Worm (Caenorhabditis elegans) whole organism, L3 larva: ENCODE measurements around the gene D2045.5.

ENCODE experiments used
- R02D3.7 ChIP-seq: fragments of 150-350 bp; optimal IDR thresholded peaks from 2 replicates; lab custom pipeline; 2014; ENCODE audit warnings: missing biosample characterization, missing genetic modification characterization
- ZK546.5 ChIP-seq: sonication (generic microtip); optimal IDR thresholded peaks from 2 replicates; lab custom pipeline; 2017; ENCODE audit warnings: missing biosample characterization, missing genetic modification characterization
- aly-2 ChIP-seq: fragments of 150-350 bp; optimal IDR thresholded peaks from 2 replicates; lab custom pipeline; 2014; ENCODE audit warnings: missing biosample characterization, missing genetic modification characterization
- ama-1 ChIP-seq: fragments of 150-350 bp; optimal IDR thresholded peaks from 2 replicates; lab custom pipeline; 2018
- ceh-16 ChIP-seq: sonication (generic microtip); optimal IDR thresholded peaks from 2 replicates; lab custom pipeline; 2017; ENCODE audit warnings: missing biosample characterization, missing genetic modification characterization
- ceh-28 ChIP-seq: fragments of 150-350 bp; optimal IDR thresholded peaks from 2 replicates; lab custom pipeline; 2014; ENCODE audit warnings: missing biosample characterization, missing genetic modification reagents, missing genetic modification characterization
- ceh-82 ChIP-seq: fragments of 150-350 bp; optimal IDR thresholded peaks from 2 replicates; lab custom pipeline; 2014; ENCODE audit warnings: missing biosample characterization, missing genetic modification characterization
- ceh-9 ChIP-seq: sonication (generic microtip); optimal IDR thresholded peaks from 2 replicates; lab custom pipeline; 2018; ENCODE audit warnings: missing biosample characterization, missing genetic modification characterization
- daf-12 ChIP-seq: fragments of 150-350 bp; optimal IDR thresholded peaks from 2 replicates; lab custom pipeline; 2014; ENCODE audit warnings: missing biosample characterization, missing genetic modification reagents, missing genetic modification characterization
- egl-5 ChIP-seq: fragments of 150-350 bp; optimal IDR thresholded peaks from 2 replicates; lab custom pipeline; 2017; ENCODE audit warnings: missing biosample characterization, missing genetic modification reagents, missing genetic modification characterization, inconsistent platforms
- elt-1 ChIP-seq: fragments of 150-350 bp; optimal IDR thresholded peaks from 2 replicates; lab custom pipeline; 2014; ENCODE audit warnings: missing biosample characterization, missing genetic modification characterization
- elt-2 ChIP-seq: sonication (generic microtip); optimal IDR thresholded peaks from 2 replicates; lab custom pipeline; 2016; ENCODE audit warnings: missing genetic modification reagents, mild to moderate bottlenecking, missing genetic modification characterization, missing compliant biosample characterization
- fkh-10 ChIP-seq: sonication (generic microtip); optimal IDR thresholded peaks from 2 replicates; lab custom pipeline; 2017; ENCODE audit warnings: missing biosample characterization, missing genetic modification reagents, missing genetic modification characterization
- fkh-2 ChIP-seq: fragments of 150-350 bp; optimal IDR thresholded peaks from 2 replicates; lab custom pipeline; 2014; ENCODE audit warnings: missing biosample characterization, missing genetic modification reagents, missing genetic modification characterization
- fos-1 ChIP-seq: fragments of 150-350 bp; optimal IDR thresholded peaks from 2 replicates; lab custom pipeline; 2014; ENCODE audit warnings: missing biosample characterization, missing genetic modification characterization
- hmg-11 ChIP-seq: sonication (generic microtip); optimal IDR thresholded peaks from 2 replicates; lab custom pipeline; 2016; ENCODE audit warnings: missing genetic modification characterization, missing compliant biosample characterization
- jun-1 ChIP-seq: fragments of 150-350 bp; optimal IDR thresholded peaks from 2 replicates; lab custom pipeline; 2014; ENCODE audit warnings: missing biosample characterization, missing genetic modification reagents, missing genetic modification characterization
- lin-15B ChIP-seq: fragments of 150-350 bp; optimal IDR thresholded peaks from 2 replicates; lab custom pipeline; 2014; ENCODE audit warnings: missing biosample characterization, missing genetic modification characterization
- lin-39 ChIP-seq: fragments of 150-350 bp; optimal IDR thresholded peaks from 2 replicates; lab custom pipeline; 2018; ENCODE audit warnings: missing biosample characterization, missing genetic modification reagents, missing genetic modification characterization
- lsy-12 ChIP-seq: sonication (generic microtip); optimal IDR thresholded peaks from 2 replicates; lab custom pipeline; 2016; ENCODE audit warnings: mild to moderate bottlenecking, missing genetic modification characterization, missing compliant biosample characterization
- mdl-1 ChIP-seq: fragments of 150-350 bp; optimal IDR thresholded peaks from 2 replicates; lab custom pipeline; 2014; ENCODE audit warnings: missing biosample characterization, missing genetic modification characterization
- nfya-1 ChIP-seq: sonication (generic microtip); optimal IDR thresholded peaks from 2 replicates; lab custom pipeline; 2017; ENCODE audit warnings: missing genetic modification characterization, mild to moderate bottlenecking, missing compliant biosample characterization, antibody characterized with exemption, moderate library complexity; ENCODE audit not compliant: insufficient read depth
- nhr-11 ChIP-seq: fragments of 150-350 bp; optimal IDR thresholded peaks from 2 replicates; lab custom pipeline; 2014; ENCODE audit warnings: missing biosample characterization, missing genetic modification characterization
- nhr-12 ChIP-seq: fragments of 150-350 bp; optimal IDR thresholded peaks from 2 replicates; lab custom pipeline; 2014; ENCODE audit warnings: missing biosample characterization, missing genetic modification characterization
- nhr-23 ChIP-seq: fragments of 150-350 bp; optimal IDR thresholded peaks from 2 replicates; lab custom pipeline; 2014; ENCODE audit warnings: missing biosample characterization, missing genetic modification reagents, missing genetic modification characterization
- nhr-237 ChIP-seq: fragments of 150-350 bp; optimal IDR thresholded peaks from 2 replicates; lab custom pipeline; 2014; ENCODE audit warnings: missing biosample characterization, missing genetic modification characterization
- nhr-28 ChIP-seq: fragments of 150-350 bp; optimal IDR thresholded peaks from 2 replicates; lab custom pipeline; 2014; ENCODE audit warnings: missing biosample characterization, missing genetic modification characterization
- nhr-67 ChIP-seq: fragments of 150-350 bp; optimal IDR thresholded peaks from 2 replicates; lab custom pipeline; 2014; ENCODE audit warnings: missing biosample characterization, missing genetic modification characterization
- nhr-76 ChIP-seq: fragments of 150-350 bp; sonication (generic microtip); optimal IDR thresholded peaks from 5 replicates; lab custom pipeline; 2014; ENCODE audit warnings: missing biosample characterization, missing genetic modification characterization
- nhr-77 ChIP-seq: fragments of 150-350 bp; optimal IDR thresholded peaks from 2 replicates; lab custom pipeline; 2014; ENCODE audit warnings: missing biosample characterization, missing genetic modification characterization
- pha-4 ChIP-seq: fragments of 150-350 bp; optimal IDR thresholded peaks from 2 replicates; lab custom pipeline; 2014; ENCODE audit warnings: missing biosample characterization, missing genetic modification reagents, missing genetic modification characterization
- pqm-1 ChIP-seq: fragments of 150-350 bp; optimal IDR thresholded peaks from 2 replicates; lab custom pipeline; 2017; ENCODE audit warnings: missing biosample characterization, missing genetic modification characterization, inconsistent platforms
- sea-2 ChIP-seq: fragments of 150-350 bp; sonication (generic microtip); optimal IDR thresholded peaks from 4 replicates; lab custom pipeline; 2014; ENCODE audit warnings: missing biosample characterization, missing genetic modification reagents, missing genetic modification characterization
- skn-1 ChIP-seq: fragments of 150-350 bp; optimal IDR thresholded peaks from 2 replicates; lab custom pipeline; 2014; ENCODE audit warnings: missing biosample characterization, missing genetic modification characterization
- unc-62 ChIP-seq: fragments of 150-350 bp; sonication (generic microtip); optimal IDR thresholded peaks from 4 replicates; lab custom pipeline; 2014; ENCODE audit warnings: missing biosample characterization, missing genetic modification reagents, missing genetic modification characterization
- zag-1 ChIP-seq: fragments of 150-350 bp; optimal IDR thresholded peaks from 2 replicates; lab custom pipeline; 2014; ENCODE audit warnings: missing biosample characterization, missing genetic modification characterization
- ztf-11 ChIP-seq: fragments of 150-350 bp; optimal IDR thresholded peaks from 2 replicates; lab custom pipeline; 2014; ENCODE audit warnings: missing biosample characterization, missing genetic modification characterization
- ztf-4 ChIP-seq: fragments of 150-350 bp; optimal IDR thresholded peaks from 2 replicates; lab custom pipeline; 2014; ENCODE audit warnings: missing biosample characterization, missing genetic modification characterization

The D2045.5 gene

DNA sequence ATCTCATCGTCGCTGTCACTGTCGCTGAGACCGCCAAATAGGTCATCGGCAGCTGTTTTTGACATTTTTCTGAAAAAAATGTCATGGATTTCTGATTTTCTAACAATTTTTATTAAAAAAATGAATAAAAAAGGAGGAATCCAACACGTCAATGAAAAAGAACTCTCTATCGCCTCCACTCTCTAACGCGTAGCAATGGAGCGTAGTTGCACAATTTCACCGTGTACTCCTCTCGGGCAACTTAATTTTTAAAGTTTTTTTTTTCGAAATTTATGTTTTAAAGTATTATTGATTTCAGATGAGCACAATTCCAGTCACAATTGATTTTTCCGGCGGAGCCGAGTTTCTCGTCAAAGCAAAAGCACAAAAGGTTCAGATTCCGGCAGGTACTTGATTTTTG, 35.8 kb upstream of the D2045.5 start, which contains the start of the genes taf-11.3 and urm-1 (continued):
- no peak for TF ChIP-seq mdl-1 (tag; lab: Kevin White, UChicago)

DNA sequence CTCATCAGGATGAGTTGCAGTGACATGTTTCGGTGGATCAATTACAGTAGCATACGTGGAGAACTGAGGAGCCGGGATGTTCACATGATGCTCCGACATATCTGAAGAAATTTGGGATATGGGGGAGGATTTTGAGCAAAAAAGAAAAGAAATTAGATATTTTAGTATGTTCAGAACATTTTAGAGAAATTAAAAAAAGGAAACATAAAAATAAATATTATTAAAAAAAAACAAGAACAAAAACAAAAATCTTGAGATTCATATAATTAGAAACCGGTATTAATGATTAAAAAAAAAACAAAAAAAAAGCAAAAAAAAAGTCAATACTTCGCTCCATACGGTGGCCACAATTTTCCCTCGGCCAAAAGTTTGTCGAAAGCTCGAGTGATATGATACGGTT, 34.3 kb upstream of the D2045.5 start, which contains the start of gene rab-33:
TSS of gene rab-33 (minus strand) at position 101 of the 400 bp plus-strand sequence.
- no peak for TF ChIP-seq nhr-12
- TF ChIP-seq nhr-76 (tag; lab: Kevin White, UChicago), result no peak
- TF ChIP-seq sea-2 (GFP tag; lab: Kevin White, UChicago), result no peak
- TF ChIP-seq fos-1, result no peak
- no peak for TF ChIP-seq ZK546.5 (tag; lab: Kevin White, UChicago)
- TF ChIP-seq fkh-2, result no peak
- no peak for TF ChIP-seq ama-1
- no peak for TF ChIP-seq aly-2 (tag; lab: Kevin White, UChicago)

DNA sequence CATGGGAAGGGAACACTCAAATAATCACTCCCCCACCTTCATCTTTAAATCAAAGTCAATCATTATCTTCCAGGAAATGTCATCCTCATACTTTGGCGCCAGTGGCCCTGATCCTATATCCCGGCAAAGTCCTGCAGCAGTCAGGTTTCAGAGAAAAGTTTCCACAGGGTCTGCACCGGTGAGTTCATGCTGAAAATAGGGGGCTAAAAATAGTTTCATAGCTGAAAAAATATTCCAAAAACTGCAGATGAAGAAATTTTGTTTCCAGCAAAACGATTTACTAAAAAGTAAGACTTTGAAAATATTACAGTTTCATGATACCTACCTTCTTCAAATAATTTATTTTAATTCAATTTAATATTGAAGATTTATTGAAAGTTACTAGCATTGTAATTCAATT, 18.6 kb upstream of the D2045.5 start, which contains the start of gene ptr-25:
TSS of gene ptr-25 (plus strand) at position 73 of the 400 bp plus-strand sequence.
- TF ChIP-seq ama-1 (no peak), daf-12 (tag; lab: Kevin White, UChicago) (no peak), fkh-10 (GFP tag; lab: Kevin White, UChicago) (no peak), ceh-28 (tag; lab: Kevin White, UChicago) (no peak), fos-1 (no peak), nfya-1 (no peak), lin-39 (tag; lab: Kevin White, UChicago) (no peak), fkh-2 (no peak), zag-1 (tag; lab: Kevin White, UChicago) (no peak), ZK546.5 (tag; lab: Kevin White, UChicago) (no peak), ceh-9 (tag; lab: Kevin White, UChicago) (no peak), egl-5 (tag; lab: Kevin White, UChicago) (no peak), ztf-11 (no peak), nhr-77 (tag; lab: Kevin White, UChicago) (no peak), unc-62 (no peak), R02D3.7 (tag; lab: Kevin White, UChicago) (no peak), nhr-11 (tag; lab: Kevin White, UChicago) (no peak), nhr-28 (tag; lab: Kevin White, UChicago) (no peak), nhr-67 (tag; lab: Kevin White, UChicago) (no peak), ztf-4 (tag; lab: Kevin White, UChicago) (no peak)
- TF ChIP-seq, all 47 proteins: peak for 0

DNA sequence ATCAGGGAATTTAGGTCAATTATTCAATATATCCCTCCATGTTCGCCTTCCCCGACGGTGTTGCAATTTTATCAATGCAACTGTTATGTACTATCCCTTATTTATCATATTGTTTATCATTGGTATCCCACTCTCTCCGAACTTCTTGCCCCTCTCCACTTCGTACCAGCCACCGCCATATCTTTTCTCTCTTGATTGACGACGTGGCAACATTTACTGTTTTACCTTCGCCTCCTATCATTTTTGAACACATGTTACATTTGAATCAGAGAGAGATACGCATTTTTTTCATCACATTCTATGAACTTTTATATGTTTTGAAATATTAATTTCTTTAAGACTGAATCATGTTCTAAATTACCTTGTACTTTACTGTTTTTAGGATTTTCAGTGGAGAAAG, 17.0 kb upstream of the D2045.5 start:
- TF ChIP-seq ceh-16 (tag; lab: Kevin White, UChicago) (no peak), nhr-23 (tag; lab: Kevin White, UChicago) (peak; percentile 39)
- TF ChIP-seq, all 47 proteins: peak for 1

DNA sequence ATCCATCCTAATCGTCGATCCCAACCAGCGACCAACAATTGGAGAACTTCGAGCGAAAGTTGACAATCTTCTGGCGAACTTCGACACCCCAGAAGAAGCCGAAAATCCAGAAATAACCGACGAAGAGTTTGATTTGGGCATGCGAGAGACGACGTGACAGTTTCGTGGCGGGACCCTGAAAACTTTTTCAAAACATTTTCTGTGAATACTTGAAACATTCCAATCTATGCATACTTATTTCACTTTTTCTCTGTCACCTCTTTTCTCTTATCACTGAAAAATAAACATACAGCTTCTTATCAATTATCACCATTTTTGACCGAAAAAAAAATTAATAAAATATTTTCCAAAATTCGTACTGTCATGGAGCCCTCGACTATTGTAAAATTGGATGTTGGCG, 12.6 kb upstream of the D2045.5 start, which contains the start of gene D2045.8:
TSS of gene D2045.8 (plus strand) at position 301 of the 400 bp plus-strand sequence.
- TF ChIP-seq jun-1 (tag; lab: Kevin White, UChicago) (no peak), zag-1 (tag; lab: Kevin White, UChicago) (no peak), pqm-1 (peak; percentile 14), daf-12 (tag; lab: Kevin White, UChicago) (no peak), ztf-11 (no peak), nfya-1 (no peak), lsy-12 (no peak), skn-1 (tag; lab: Kevin White, UChicago) (peak; percentile 26), ama-1 (no peak), mdl-1 (tag; lab: Kevin White, UChicago) (no peak), fkh-10 (GFP tag; lab: Kevin White, UChicago) (no peak), R02D3.7 (tag; lab: Kevin White, UChicago) (no peak), elt-2 (tag; lab: Kevin White, UChicago) (peak; percentile 36), lin-15B (tag; lab: Kevin White, UChicago) (no peak), ceh-82 (tag; lab: Kevin White, UChicago) (no peak)

DNA sequence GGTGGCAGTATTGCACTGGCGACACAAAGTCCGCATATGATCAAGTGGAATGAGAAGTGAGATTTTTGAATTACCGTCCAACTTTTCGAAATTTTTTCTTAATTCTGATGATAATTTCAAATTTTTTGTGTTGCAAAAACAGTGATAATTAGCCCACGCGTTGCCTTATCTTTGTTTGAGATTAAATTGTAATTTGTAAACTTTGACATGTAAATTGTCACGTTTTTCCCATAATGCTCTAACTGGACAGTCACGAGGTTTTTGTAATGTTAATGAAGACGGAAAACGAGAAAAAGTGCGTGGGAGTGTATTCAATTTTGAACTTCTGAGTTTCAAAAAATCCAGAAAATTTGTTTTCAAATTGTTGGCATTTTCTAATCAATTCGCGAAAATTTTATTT, 12.1 kb upstream of the D2045.5 start:
- TF ChIP-seq hmg-11 (tag; lab: Kevin White, UChicago) (no peak), pqm-1 (peak; percentile 8), fos-1 (no peak), nhr-237 (tag; lab: Kevin White, UChicago) (no peak), ama-1 (no peak), pha-4 (tag; lab: Kevin White, UChicago) (peak; percentile 30), elt-2 (tag; lab: Kevin White, UChicago) (peak; percentile 61), ZK546.5 (tag; lab: Kevin White, UChicago) (no peak), lin-39 (tag; lab: Kevin White, UChicago) (no peak), elt-1 (tag; lab: Kevin White, UChicago) (no peak), lin-15B (tag; lab: Kevin White, UChicago) (no peak), nhr-77 (tag; lab: Kevin White, UChicago) (no peak), nhr-23 (tag; lab: Kevin White, UChicago) (no peak), skn-1 (tag; lab: Kevin White, UChicago) (no peak)
